Fruit fly (Drosophila melanogaster): ENCODE results near the gene CG17224.

The CG17224 gene

DNA sequence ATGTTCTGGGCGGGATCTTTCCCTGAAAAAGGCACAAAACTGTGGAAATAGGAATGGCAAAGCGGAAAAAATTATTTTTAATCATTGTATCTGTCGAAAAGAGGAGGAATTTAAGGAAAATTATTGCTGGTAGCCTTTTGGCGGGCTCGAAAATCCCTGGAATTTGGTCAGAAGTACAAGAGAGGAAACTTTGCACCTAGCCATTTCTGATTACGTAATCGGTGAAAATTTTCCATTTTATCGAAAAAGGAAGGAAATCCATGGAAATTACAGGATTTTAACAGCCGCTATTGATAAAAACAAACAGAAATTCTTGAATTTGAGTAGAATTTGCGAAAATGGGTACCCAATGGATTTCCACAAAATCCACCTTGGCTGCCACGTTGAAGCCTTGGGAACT, 31.3 kb downstream of the CG17224 start:
- TF ChIP-seq jim (GFP tag; optimal IDR thresholded peaks at IDR 0.05) (no peak), brk (GFP tag; optimal IDR thresholded peaks at IDR 0.05) (no peak), dsf (GFP tag; optimal IDR thresholded peaks at IDR 0.05; ENCODE audit: borderline replicate concordance) (no peak), woc (GFP tag; optimal IDR thresholded peaks at IDR 0.05) (no peak), br (GFP tag; optimal IDR thresholded peaks at IDR 0.05) (no peak), pan (optimal IDR thresholded peaks at IDR 0.05) (no peak), tai (GFP tag; optimal IDR thresholded peaks at IDR 0.05) (no peak), Hr83 (GFP tag; optimal IDR thresholded peaks at IDR 0.05; ENCODE audit: poor library complexity, severe bottlenecking) (no peak), Rel (GFP tag; optimal IDR thresholded peaks at IDR 0.05) (no peak), Rel (tag; optimal IDR thresholded peaks at IDR 0.05) (no peak), Myc (optimal IDR thresholded peaks at IDR 0.05) (no peak), lola (GFP tag; optimal IDR thresholded peaks at IDR 0.05) (no peak), Hr78 (GFP tag; optimal IDR thresholded peaks at IDR 0.05) (no peak)

- no peak for TF ChIP-seq Rel (GFP tag; optimal IDR thresholded peaks at IDR 0.05)
- peak; percentile 100 for TF ChIP-seq Rel (tag; optimal IDR thresholded peaks at IDR 0.05)
- no peak for TF ChIP-seq Hnf4 (GFP tag; optimal IDR thresholded peaks at IDR 0.05)
- TF ChIP-seq jim (GFP tag; optimal IDR thresholded peaks at IDR 0.05): no peak
- TF ChIP-seq usp (GFP tag; optimal IDR thresholded peaks at IDR 0.05): no peak
- TF ChIP-seq Myc (optimal IDR thresholded peaks at IDR 0.05): peak; percentile 84
Observed at dm6 chr2L:2979091-2979490, 39.0 kb downstream of the CG17224 start, which contains the start of gene CG9643. CG9643 (minus strand) TSS chr2L:2979288.

- TF ChIP-seq lola (GFP tag; optimal IDR thresholded peaks at IDR 0.05) (no peak), foxo (GFP tag; optimal IDR thresholded peaks at IDR 0.05) (peak in 1 of 2 experiments; percentile 93), sage (GFP tag; optimal IDR thresholded peaks at IDR 0.05) (no peak), Mio (GFP tag; optimal IDR thresholded peaks at IDR 0.05) (no peak), psq (GFP tag; optimal IDR thresholded peaks at IDR 0.05) (peak; percentile 79), pan (optimal IDR thresholded peaks at IDR 0.05) (no peak), fru (GFP tag; optimal IDR thresholded peaks at IDR 0.05) (no peak), usp (GFP tag; optimal IDR thresholded peaks at IDR 0.05) (no peak), tai (GFP tag; optimal IDR thresholded peaks at IDR 0.05) (no peak), Hr78 (GFP tag; optimal IDR thresholded peaks at IDR 0.05) (no peak), Abd-B (GFP tag; optimal IDR thresholded peaks at IDR 0.05) (no peak), jim (GFP tag; optimal IDR thresholded peaks at IDR 0.05) (no peak), Hr83 (GFP tag; optimal IDR thresholded peaks at IDR 0.05; ENCODE audit: poor library complexity, severe bottlenecking) (peak; percentile 87), dmrt93B (GFP tag; optimal IDR thresholded peaks at IDR 0.05) (no peak), Dfd (GFP tag; optimal IDR thresholded peaks at IDR 0.05) (no peak), brk (GFP tag; optimal IDR thresholded peaks at IDR 0.05) (no peak), N (GFP tag; optimal IDR thresholded peaks at IDR 0.05) (no peak), CG9705 (GFP tag; optimal IDR thresholded peaks at IDR 0.05) (peak; percentile 89), ey (GFP tag; optimal IDR thresholded peaks at IDR 0.05) (peak; percentile 90), Sp1 (GFP tag; optimal IDR thresholded peaks at IDR 0.05) (peak; percentile 85), woc (GFP tag; optimal IDR thresholded peaks at IDR 0.05) (no peak), Hnf4 (GFP tag; optimal IDR thresholded peaks at IDR 0.05) (no peak), Vsx2 (GFP tag; optimal IDR thresholded peaks at IDR 0.05; ENCODE audit: partially characterized antibody) (no peak), OdsH (GFP tag; optimal IDR thresholded peaks at IDR 0.05) (peak; percentile 88), GATAd (GFP tag; optimal IDR thresholded peaks at IDR 0.05) (peak; percentile 71), Rel (GFP tag; optimal IDR thresholded peaks at IDR 0.05) (no peak), Rel (tag; optimal IDR thresholded peaks at IDR 0.05) (peak; percentile 68), CG32264 (GFP tag; optimal IDR thresholded peaks at IDR 0.05) (no peak), HLH106 (tag; optimal IDR thresholded peaks at IDR 0.05) (peak; percentile 90), dsf (GFP tag; optimal IDR thresholded peaks at IDR 0.05; ENCODE audit: borderline replicate concordance) (no peak), Dif (GFP tag; optimal IDR thresholded peaks at IDR 0.05; ENCODE audit: partially characterized antibody) (no peak), sv (GFP tag; optimal IDR thresholded peaks at IDR 0.05) (peak; percentile 89)
Observed at dm6 chr2L:2976829-2977228, 41.3 kb downstream of the CG17224 start, which contains the start of the genes CG9641 and CG3165. CG9641 (minus strand) TSS chr2L:2976862. CG3165 (plus strand) TSS chr2L:2977122.

DNA sequence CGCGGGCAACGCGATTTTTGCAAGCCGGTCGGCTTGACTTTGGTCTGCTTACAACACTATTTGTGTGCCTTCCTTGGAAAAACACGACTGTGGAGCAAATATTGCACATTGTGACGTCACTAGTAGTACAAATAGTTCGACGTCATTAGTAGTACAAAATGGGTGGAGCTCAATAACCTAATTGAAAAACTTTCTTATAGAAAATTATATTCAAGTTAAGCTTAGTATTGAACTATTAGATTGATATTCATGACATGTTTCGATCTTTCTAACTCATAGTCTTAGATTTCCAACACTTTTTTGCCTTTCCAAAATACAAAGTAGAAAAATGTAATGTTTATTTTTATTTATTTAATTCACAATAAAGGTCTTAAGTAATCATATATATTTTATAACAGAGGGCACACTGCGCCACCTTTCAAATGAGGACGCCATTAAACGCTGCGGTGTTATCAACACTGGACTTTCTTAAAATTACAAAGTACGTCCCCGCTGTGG, 45.6 kb downstream of the CG17224 start, which contains the start of the genes Rrp1 and gammaTub23C:
Gene Rrp1 (minus strand): TSS at position 70 of the 498 bp plus-strand sequence.
Gene gammaTub23C (plus strand): TSS at position 453 of the 498 bp plus-strand sequence.
- peak; percentile 38 for TF ChIP-seq dsf (GFP tag; optimal IDR thresholded peaks at IDR 0.05; ENCODE audit: borderline replicate concordance)
- TF ChIP-seq psq (GFP tag; optimal IDR thresholded peaks at IDR 0.05): peak; percentile 86
- TF ChIP-seq Myc (optimal IDR thresholded peaks at IDR 0.05): peak; percentile 55
- TF ChIP-seq fru (GFP tag; optimal IDR thresholded peaks at IDR 0.05): peak; percentile 83
- TF ChIP-seq rgr (GFP tag; optimal IDR thresholded peaks at IDR 0.05): peak; percentile 90
- no peak for TF ChIP-seq Rel (GFP tag; optimal IDR thresholded peaks at IDR 0.05)
- peak; percentile 89 for TF ChIP-seq Rel (tag; optimal IDR thresholded peaks at IDR 0.05)
- no peak for TF ChIP-seq Hnf4 (GFP tag; optimal IDR thresholded peaks at IDR 0.05)
- TF ChIP-seq CG32264 (GFP tag; optimal IDR thresholded peaks at IDR 0.05): peak; percentile 18
- no peak for TF ChIP-seq tai (GFP tag; optimal IDR thresholded peaks at IDR 0.05)
- TF ChIP-seq Dfd (GFP tag; optimal IDR thresholded peaks at IDR 0.05): no peak
- no peak for TF ChIP-seq Abd-B (GFP tag; optimal IDR thresholded peaks at IDR 0.05)
- no peak for TF ChIP-seq brk (GFP tag; optimal IDR thresholded peaks at IDR 0.05)
- TF ChIP-seq OdsH (GFP tag; optimal IDR thresholded peaks at IDR 0.05): peak; percentile 88
- TF ChIP-seq woc (GFP tag; optimal IDR thresholded peaks at IDR 0.05): peak; percentile 88
- TF ChIP-seq N (GFP tag; optimal IDR thresholded peaks at IDR 0.05): no peak
- TF ChIP-seq Sp1 (GFP tag; optimal IDR thresholded peaks at IDR 0.05): peak; percentile 90
- no peak for TF ChIP-seq Dif (GFP tag; optimal IDR thresholded peaks at IDR 0.05; ENCODE audit: partially characterized antibody)
- no peak for TF ChIP-seq Vsx2 (GFP tag; optimal IDR thresholded peaks at IDR 0.05; ENCODE audit: partially characterized antibody)
- TF ChIP-seq dl (GFP tag; optimal IDR thresholded peaks at IDR 0.05; ENCODE audit: insufficient read depth in 1 of 2, partially characterized antibody in 2 of 2): no peak
- peak; percentile 78 for TF ChIP-seq Jra (GFP tag; optimal IDR thresholded peaks at IDR 0.05)
- TF ChIP-seq usp (GFP tag; optimal IDR thresholded peaks at IDR 0.05): no peak
- peak; percentile 81 for TF ChIP-seq ey (GFP tag; optimal IDR thresholded peaks at IDR 0.05)
- TF ChIP-seq sv (GFP tag; optimal IDR thresholded peaks at IDR 0.05): peak; percentile 89
- peak; percentile 84 for TF ChIP-seq CG9705 (GFP tag; optimal IDR thresholded peaks at IDR 0.05)
- peak; percentile 77 for TF ChIP-seq br (GFP tag; optimal IDR thresholded peaks at IDR 0.05)
- TF ChIP-seq GATAd (GFP tag; optimal IDR thresholded peaks at IDR 0.05): peak; percentile 43
- no peak for TF ChIP-seq Hr78 (GFP tag; optimal IDR thresholded peaks at IDR 0.05)
- no peak for TF ChIP-seq lola (GFP tag; optimal IDR thresholded peaks at IDR 0.05)
- TF ChIP-seq foxo (GFP tag; optimal IDR thresholded peaks at IDR 0.05): peak in 1 of 2 experiments; percentile 91
- no peak for TF ChIP-seq jim (GFP tag; optimal IDR thresholded peaks at IDR 0.05)

Measured in whole organism, wandering third instar larva.